Worm (Caenorhabditis elegans): Measurements from ENCODE around the gene sec-24.2.

The sec-24.2 gene

ce11 chrIV:12391003-12391637 lies 30.5 kb upstream of the sec-24.2 start, which contains the start of the genes rps-23 and dpm-3 (continued):
- TF ChIP-seq unc-39 (tag; optimal IDR thresholded peaks at IDR 0.05), result no peak
- no peak for TF ChIP-seq gei-8 (GFP tag; optimal IDR thresholded peaks at IDR 0.05)
- no peak for TF ChIP-seq fos-1 (tag; optimal IDR thresholded peaks at IDR 0.05)
- no peak for TF ChIP-seq nhr-41 (GFP tag; IDR thresholded peaks at IDR 0.05)
- TF ChIP-seq lin-38 (GFP tag; IDR thresholded peaks at IDR 0.05), result peak; percentile 90
- peak; percentile 27 for TF ChIP-seq pqm-1 (tag; optimal IDR thresholded peaks at IDR 0.05)
- peak; percentile 84 for TF ChIP-seq pha-4 (GFP tag; IDR thresholded peaks at IDR 0.05)
- TF ChIP-seq pha-4 (tag; optimal IDR thresholded peaks at IDR 0.05), result peak; percentile 93
- TF ChIP-seq sdz-12 (GFP tag; optimal IDR thresholded peaks at IDR 0.05), result peak; percentile 93
- TF ChIP-seq T20F7.1 (GFP tag; optimal IDR thresholded peaks at IDR 0.05), result peak; percentile 90
- no peak for TF ChIP-seq nhr-10 (tag; optimal IDR thresholded peaks at IDR 0.05)
- TF ChIP-seq nhr-111 (GFP tag; optimal IDR thresholded peaks at IDR 0.05), result no peak
- peak; percentile 90 for TF ChIP-seq rbr-2 (tag; optimal IDR thresholded peaks at IDR 0.05)
- peak; percentile 83 for TF ChIP-seq F49E8.2 (tag; optimal IDR thresholded peaks at IDR 0.05; ENCODE audit: borderline replicate concordance)
- TF ChIP-seq dve-1 (tag; optimal IDR thresholded peaks at IDR 0.05; ENCODE audit: insufficient read depth), result peak; percentile 94
- peak; percentile 88 for TF ChIP-seq Y48G9A.11 (GFP tag; IDR thresholded peaks at IDR 0.05)
- peak; percentile 97 for TF ChIP-seq dmd-9 (GFP tag; IDR thresholded peaks at IDR 0.05)
- peak; percentile 71 to 95; a peak in 2 of 4 replicates for TF ChIP-seq madf-5 (GFP tag; IDR thresholded peaks at IDR 0.05)
- TF ChIP-seq lin-13 (GFP tag; optimal IDR thresholded peaks at IDR 0.05), result peak; percentile 96
- TF ChIP-seq nhr-48 (tag; optimal IDR thresholded peaks at IDR 0.05), result peak; percentile 63
- no peak for TF ChIP-seq nhr-237 (tag; optimal IDR thresholded peaks at IDR 0.05)
- TF ChIP-seq F44E2.7 (GFP tag; IDR thresholded peaks at IDR 0.05), result no peak; the same call in 1 of the 2 replicates
- TF ChIP-seq skn-1 (tag; optimal IDR thresholded peaks at IDR 0.05), result no peak
- peak; percentile 26 for TF ChIP-seq ceh-32 (tag; optimal IDR thresholded peaks at IDR 0.05; ENCODE audit: poor library complexity)
- peak; percentile 54; the same call in 1 of the 2 replicates for TF ChIP-seq lim-7 (GFP tag; IDR thresholded peaks at IDR 0.05)

ce11 chrIV:12389951-12390350 lies 29.4 kb upstream of the sec-24.2 start, which contains the start of gene spe-45:
Gene spe-45, minus strand, starts transcription at chrIV:12390095.
- TF ChIP-seq unc-62 (GFP tag; optimal IDR thresholded peaks at IDR 0.05 in 1 of 2), result peak in 1 of 2 experiments; percentile 23
- TF ChIP-seq unc-62 (tag; optimal IDR thresholded peaks at IDR 0.05), result no peak
- peak; percentile 74 for TF ChIP-seq F49E8.2 (tag; optimal IDR thresholded peaks at IDR 0.05; ENCODE audit: borderline replicate concordance)
- 0 out of 2 replicates have a peak, but pooled peaks have one; percentile 20 for TF ChIP-seq tra-1 (GFP tag; IDR thresholded peaks at IDR 0.05)
- no peak for TF ChIP-seq ztf-11 (tag; optimal IDR thresholded peaks at IDR 0.05)
- peak; percentile 46; the same call in 1 of the 2 replicates for TF ChIP-seq lin-38 (GFP tag; IDR thresholded peaks at IDR 0.05)
- TF ChIP-seq nhr-25 (tag; optimal IDR thresholded peaks at IDR 0.05; ENCODE audit: borderline replicate concordance, insufficient read depth), result no peak
- peak; percentile 76; the same call in 1 of the 2 replicates for TF ChIP-seq snpc-1.2 (GFP tag; IDR thresholded peaks at IDR 0.05)
- TF ChIP-seq ctbp-1 (GFP tag; IDR thresholded peaks at IDR 0.05), result 0 out of 2 replicates have a peak, but pooled peaks have one; percentile 9

ce11 chrIV:12385061-12385460 lies 24.5 kb upstream of the sec-24.2 start, which contains the start of gene F28D1.6:
Gene F28D1.6, minus strand, starts transcription at chrIV:12385161.
- TF ChIP-seq saeg-2 (GFP tag; IDR thresholded peaks at IDR 0.05) (no peak), Y5F2A.4 (GFP tag; optimal IDR thresholded peaks at IDR 0.05) (no peak), lir-3 (tag; optimal IDR thresholded peaks at IDR 0.05) (no peak), set-16 (GFP tag; IDR thresholded peaks at IDR 0.05) (0 out of 2 replicates have a peak, but pooled peaks have one; percentile 6), lin-13 (GFP tag; optimal IDR thresholded peaks at IDR 0.05) (no peak)

Data from whole organism, L4 larva.